Fruit fly (Drosophila melanogaster) whole organism, embryonic: Measurements from ENCODE around the gene Enoph.
A peak's percentile ranks its signal among the peaks of the same experiment; 100 is the strongest.

Experiments used
- Atf-2 ChIP-seq: fragments of 200-800 bp; sonication (Bioruptor generic); optimal IDR thresholded peaks from 2 replicates; lab custom pipeline; 2016; ENCODE audit warnings: missing biosample characterization, missing genetic modification characterization
- Atf6 ChIP-seq: fragments of 200-800 bp; sonication (Bioruptor generic); IDR thresholded peaks from 2 replicates; pipeline ENCODE4 v1.3.6; 2022; ENCODE audit warnings: missing biosample characterization, missing genetic modification characterization
- CG10274 ChIP-seq: fragments of 200-800 bp; sonication (Bioruptor generic); optimal IDR thresholded peaks from 3 replicates; lab custom pipeline; 2017; ENCODE audit warnings: missing biosample characterization, mild to moderate bottlenecking, missing genetic modification characterization
- CG10366 ChIP-seq: fragments of 200-800 bp; sonication (Bioruptor generic); IDR thresholded peaks from 2 replicates; pipeline ENCODE4 v1.3.6; 2022; ENCODE audit warnings: missing biosample characterization, missing genetic modification characterization
- CG10431 ChIP-seq: fragments of 200-800 bp; sonication (Bioruptor generic); optimal IDR thresholded peaks from 3 replicates; lab custom pipeline; 2018; ENCODE audit warnings: missing biosample characterization, mild to moderate bottlenecking, missing genetic modification characterization
- CG10462 ChIP-seq: fragments of 200-800 bp; sonication (Bioruptor generic); optimal IDR thresholded peaks from 2 replicates; lab custom pipeline; 2016; ENCODE audit warnings: missing biosample characterization, missing genetic modification characterization
- CG10654 ChIP-seq: fragments of 200-800 bp; sonication (Bioruptor generic); optimal IDR thresholded peaks from 2 replicates; lab custom pipeline; 2016; ENCODE audit warnings: missing biosample characterization, missing genetic modification characterization
- CG11398 ChIP-seq: fragments of 200-800 bp; sonication (Bioruptor generic); optimal IDR thresholded peaks from 2 replicates; lab custom pipeline; 2016; ENCODE audit warnings: missing biosample characterization, missing genetic modification characterization
- CG12219 ChIP-seq: fragments of 200-800 bp; sonication (Bioruptor generic); optimal IDR thresholded peaks from 3 replicates; lab custom pipeline; 2018; ENCODE audit warnings: missing biosample characterization, mild to moderate bottlenecking, missing genetic modification characterization
- CG14860 ChIP-seq: fragments of 200-800 bp; sonication (Bioruptor generic); IDR thresholded peaks from 3 replicates; pipeline ENCODE4 v1.3.6; 2022; ENCODE audit warnings: missing biosample characterization, missing genetic modification characterization; ENCODE audit not compliant: partially characterized antibody
- CG15479 ChIP-seq: fragments of 200-800 bp; sonication (Bioruptor generic); optimal IDR thresholded peaks from 3 replicates; lab custom pipeline; 2019; ENCODE audit warnings: missing biosample characterization, mild to moderate bottlenecking, missing genetic modification characterization, moderate library complexity
- CG1603 ChIP-seq: fragments of 200-800 bp; sonication (Bioruptor generic); optimal IDR thresholded peaks from 2 replicates; lab custom pipeline; 2019; ENCODE audit warnings: missing biosample characterization, mild to moderate bottlenecking, missing genetic modification characterization, moderate library complexity
- CG18262 ChIP-seq: fragments of 200-800 bp; optimal IDR thresholded peaks from 3 replicates; lab custom pipeline; 2019; ENCODE audit warnings: missing biosample characterization, mild to moderate bottlenecking, missing genetic modification characterization, moderate library complexity
- CG30431 ChIP-seq: fragments of 200-800 bp; sonication (Bioruptor generic); optimal IDR thresholded peaks from 2 replicates; lab custom pipeline; 2017; ENCODE audit warnings: missing biosample characterization, missing genetic modification characterization
- CG6272 ChIP-seq: fragments of 200-800 bp; sonication (Bioruptor generic); IDR thresholded peaks from 2 replicates; pipeline ENCODE4 v1.3.6; 2022; ENCODE audit warnings: missing biosample characterization, missing genetic modification characterization
- CG6791 ChIP-seq: fragments of 200-800 bp; sonication (Bioruptor generic); IDR thresholded peaks from 3 replicates; pipeline ENCODE4 v1.3.6; 2022; ENCODE audit warnings: missing biosample characterization, missing genetic modification characterization; ENCODE audit not compliant: partially characterized antibody
- CHES-1-like ChIP-seq: fragments of 200-800 bp; sonication (Bioruptor generic); optimal IDR thresholded peaks from 2 replicates; lab custom pipeline; 2016; ENCODE audit warnings: missing biosample characterization, missing genetic modification characterization
- CTCF ChIP-seq: fragments of 200-800 bp; sonication (Bioruptor generic); optimal IDR thresholded peaks from 2 replicates; lab custom pipeline; 2017; ENCODE audit warnings: missing biosample characterization, mild to moderate bottlenecking, missing genetic modification characterization, moderate library complexity
- CkIIα-i1 ChIP-seq: fragments of 200-800 bp; sonication (Bioruptor generic); IDR thresholded peaks from 2 replicates; pipeline ENCODE4 v1.3.6; 2022; ENCODE audit warnings: missing biosample characterization, missing genetic modification characterization
- D ChIP-seq, 2 experiments: fragments of 200-800 bp in 1 of 2; fragments of >200 bp in 1 of 2; sonication (Bioruptor generic) in 1 of 2; optimal IDR thresholded peaks; 2 replicates in 1 of 2; 3 replicates in 1 of 2; lab custom pipeline; 2017; ENCODE audit warnings: mild to moderate bottlenecking in 1 of 2, missing biosample characterization in 1 of 2, missing genetic modification characterization in 1 of 2, missing genetic modification reagents in 1 of 2
- D19B ChIP-seq: fragments of 200-800 bp; sonication (Bioruptor generic); optimal IDR thresholded peaks from 2 replicates; lab custom pipeline; 2017; ENCODE audit warnings: missing biosample characterization, mild to moderate bottlenecking, missing genetic modification characterization
- Dip3 ChIP-seq: fragments of 200-800 bp; sonication (Bioruptor generic); optimal IDR thresholded peaks from 3 replicates; lab custom pipeline; 2016; ENCODE audit warnings: missing biosample characterization, missing genetic modification characterization
- Doc3 ChIP-seq: fragments of 200-800 bp; sonication (Bioruptor generic); IDR thresholded peaks from 3 replicates; pipeline ENCODE4 v1.3.6; 2022; ENCODE audit warnings: missing biosample characterization, missing genetic modification characterization; ENCODE audit not compliant: partially characterized antibody
- ERR ChIP-seq: fragments of 200-800 bp; sonication (Bioruptor generic); optimal IDR thresholded peaks from 2 replicates; lab custom pipeline; 2016; ENCODE audit warnings: missing biosample characterization, missing genetic modification characterization
- Hmx ChIP-seq: fragments of 200-800 bp; sonication (Bioruptor generic); optimal IDR thresholded peaks from 2 replicates; lab custom pipeline; 2016; ENCODE audit warnings: missing biosample characterization, missing genetic modification characterization
- Max ChIP-seq: fragments of 200-800 bp; sonication (Bioruptor generic); optimal IDR thresholded peaks from 2 replicates; lab custom pipeline; 2016; ENCODE audit warnings: missing biosample characterization, mild to moderate bottlenecking, missing genetic modification characterization
- NfI ChIP-seq: fragments of 200-800 bp; sonication (Bioruptor generic); optimal IDR thresholded peaks from 3 replicates; lab custom pipeline; 2018; ENCODE audit warnings: missing biosample characterization, mild to moderate bottlenecking, missing genetic modification characterization, moderate library complexity
- Oli ChIP-seq: fragments of 200-800 bp; sonication (Bioruptor generic); optimal IDR thresholded peaks from 2 replicates; lab custom pipeline; 2018; ENCODE audit warnings: missing biosample characterization, mild to moderate bottlenecking, missing genetic modification characterization, moderate library complexity
- Ptx1 ChIP-seq: fragments of 200-800 bp; sonication (Bioruptor generic); IDR thresholded peaks from 2 replicates; pipeline ENCODE4 v1.3.6; 2022; ENCODE audit warnings: missing biosample characterization, missing genetic modification characterization
- Rfx ChIP-seq: fragments of 200-800 bp; sonication (Bioruptor generic); IDR thresholded peaks from 2 replicates; pipeline ENCODE4 v1.3.6; 2022; ENCODE audit warnings: missing biosample characterization, missing genetic modification characterization
- Scr ChIP-seq: fragments of 200-800 bp; sonication (Bioruptor generic); IDR thresholded peaks from 2 replicates; pipeline ENCODE4 v1.3.6; 2022; ENCODE audit warnings: missing biosample characterization, missing genetic modification characterization; ENCODE audit not compliant: partially characterized antibody
- Side ChIP-seq: fragments of 200-800 bp; sonication (Bioruptor generic); optimal IDR thresholded peaks from 2 replicates; lab custom pipeline; 2016; ENCODE audit warnings: missing biosample characterization, missing genetic modification characterization
- Usf ChIP-seq: fragments of 200-800 bp; sonication (Bioruptor generic); optimal IDR thresholded peaks from 2 replicates; lab custom pipeline; 2017; ENCODE audit warnings: missing genotype, missing biosample characterization, missing genetic modification characterization
- ara ChIP-seq: fragments of 200-800 bp; sonication (Bioruptor generic); IDR thresholded peaks from 2 replicates; pipeline ENCODE4 v1.3.6; 2022; ENCODE audit warnings: missing biosample characterization, missing genetic modification characterization
- gcm ChIP-seq: fragments of 200-800 bp; sonication (Bioruptor generic); optimal IDR thresholded peaks from 2 replicates; lab custom pipeline; 2019; ENCODE audit warnings: missing biosample characterization, mild to moderate bottlenecking, missing genetic modification characterization, moderate library complexity
- grau ChIP-seq: fragments of 200-800 bp; optimal IDR thresholded peaks from 3 replicates; lab custom pipeline; 2019; ENCODE audit warnings: missing biosample characterization, mild to moderate bottlenecking, missing genetic modification characterization, moderate library complexity
- her ChIP-seq: fragments of 200-800 bp; sonication (Bioruptor generic); optimal IDR thresholded peaks from 2 replicates; lab custom pipeline; 2016; ENCODE audit warnings: missing biosample characterization, missing genetic modification characterization
- klu ChIP-seq: fragments of 200-800 bp; sonication (Bioruptor generic); IDR thresholded peaks from 2 replicates; pipeline ENCODE4 v1.3.6; 2022; ENCODE audit warnings: missing biosample characterization, missing genetic modification characterization
- nom ChIP-seq: fragments of 200-800 bp; sonication (Bioruptor generic); optimal IDR thresholded peaks from 2 replicates; lab custom pipeline; 2017; ENCODE audit warnings: missing biosample characterization, missing genetic modification characterization, mild to moderate bottlenecking, moderate library complexity, missing genetic modification reagents
- onecut ChIP-seq: fragments of 200-800 bp; sonication (Bioruptor generic); IDR thresholded peaks from 2 replicates; pipeline ENCODE4 v1.3.6; 2022; ENCODE audit warnings: missing biosample characterization, missing genetic modification characterization
- schlank ChIP-seq: fragments of 200-800 bp; sonication (Bioruptor generic); optimal IDR thresholded peaks from 2 replicates; lab custom pipeline; 2018; ENCODE audit warnings: missing biosample characterization, mild to moderate bottlenecking, missing genetic modification characterization
- sim ChIP-seq: fragments of 200-800 bp; sonication (Bioruptor generic); IDR thresholded peaks from 2 replicates; pipeline ENCODE4 v1.3.6; 2022; ENCODE audit warnings: missing biosample characterization, missing genetic modification characterization
- sisA ChIP-seq: fragments of 200-800 bp; sonication (Bioruptor generic); IDR thresholded peaks from 2 replicates; pipeline ENCODE4 v1.3.6; 2022; ENCODE audit warnings: missing biosample characterization, missing genetic modification characterization
- sr ChIP-seq: fragments of 200-800 bp; sonication (Bioruptor generic); IDR thresholded peaks from 3 replicates; pipeline ENCODE4 v1.3.6; 2022; ENCODE audit warnings: missing biosample characterization, missing genetic modification characterization
- stc ChIP-seq: fragments of 200-800 bp; sonication (Bioruptor generic); IDR thresholded peaks from 2 replicates; pipeline ENCODE4 v1.3.6; 2022; ENCODE audit warnings: missing biosample characterization, missing genetic modification characterization
- stwl ChIP-seq: fragments of 200-800 bp; sonication (Bioruptor generic); optimal IDR thresholded peaks from 3 replicates; lab custom pipeline; 2018; ENCODE audit warnings: missing biosample characterization, mild to moderate bottlenecking, missing genetic modification characterization, moderate library complexity
- tup ChIP-seq: fragments of 200-800 bp; sonication (Bioruptor generic); optimal IDR thresholded peaks from 2 replicates; lab custom pipeline; 2016; ENCODE audit warnings: missing biosample characterization, mild to moderate bottlenecking, missing genetic modification characterization, moderate library complexity
- vvl ChIP-seq: fragments of 200-800 bp; sonication (Bioruptor generic); IDR thresholded peaks from 2 replicates; pipeline ENCODE4 v1.3.6; 2022; ENCODE audit warnings: missing biosample characterization, missing genetic modification characterization
- yki ChIP-seq: fragments of >200 bp; optimal IDR thresholded peaks from 3 replicates; lab custom pipeline; 2018
- zen ChIP-seq: fragments of 200-800 bp; sonication (Bioruptor generic); optimal IDR thresholded peaks from 3 replicates; lab custom pipeline; 2018; ENCODE audit warnings: missing biosample characterization, mild to moderate bottlenecking, missing genetic modification characterization, moderate library complexity

Gene Enoph

DNA sequence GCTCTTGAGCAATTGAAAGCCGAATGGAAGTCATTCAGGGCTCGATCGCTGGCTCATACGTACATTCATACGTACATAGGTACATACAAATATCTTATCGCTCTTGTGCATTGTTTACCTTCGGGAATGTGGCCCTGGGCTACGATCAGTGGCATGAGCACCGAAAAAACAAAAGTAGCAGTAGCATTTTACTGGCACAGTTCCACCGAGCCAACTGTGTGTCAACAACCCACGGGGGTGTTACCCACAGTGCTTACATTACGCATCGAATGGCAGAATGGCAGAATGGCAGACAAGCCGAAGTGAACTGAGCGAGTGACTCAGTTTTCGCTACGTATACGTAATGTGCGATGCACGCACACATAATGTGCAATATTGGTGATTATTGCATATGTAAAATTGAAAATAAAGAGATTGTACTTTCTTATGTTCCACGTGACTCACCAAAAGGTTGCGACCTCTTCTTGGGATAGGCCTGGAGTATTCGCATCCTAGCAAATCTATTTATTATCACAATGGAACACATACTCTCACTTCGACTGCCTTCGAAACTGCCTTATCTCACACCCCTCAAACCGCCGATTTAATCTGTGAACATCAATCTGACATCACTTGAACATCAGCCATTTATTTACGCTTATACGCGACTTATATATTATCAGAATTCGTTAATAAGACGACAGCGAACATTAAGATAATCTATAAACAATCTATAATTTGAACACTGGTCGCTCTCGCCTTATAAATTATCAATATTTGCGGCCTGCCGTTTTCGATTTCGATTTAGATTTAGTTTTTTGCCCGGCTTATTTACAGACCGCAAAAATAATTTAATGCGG is 46.7 kb upstream of the Enoph start (continued):
- TF ChIP-seq CG15479 (peak; percentile 60), Atf6 (GFP tag; lab: Robert Waterston, UW) (0 out of 2 replicates have a peak, but pooled peaks have one; percentile 39), CG18262 (tag; lab: Kevin White, UChicago) (no peak), Doc3 (GFP tag; lab: Robert Waterston, UW) (no peak), Dip3 (GFP tag; lab: Kevin White, UChicago) (no peak), grau (tag; lab: Kevin White, UChicago) (no peak), stwl (tag; lab: Kevin White, UChicago) (no peak), CTCF (no peak), Usf (GFP tag; lab: Kevin White, UChicago) (no peak), Oli (no peak), CG10431 (GFP tag; lab: Kevin White, UChicago) (no peak), D19B (GFP tag; lab: Kevin White, UChicago) (no peak), nom (GFP tag; lab: Kevin White, UChicago) (no peak), ERR (GFP tag; lab: Kevin White, UChicago) (no peak), Atf-2 (no peak), zen (tag; lab: Kevin White, UChicago) (no peak), Hmx (GFP tag; lab: Kevin White, UChicago) (no peak), CG10274 (GFP tag; lab: Kevin White, UChicago) (no peak), her (GFP tag; lab: Kevin White, UChicago) (no peak), sisA (GFP tag; lab: Robert Waterston, UW) (no peak), gcm (no peak), CG10366 (GFP tag; lab: Robert Waterston, UW) (no peak), stc (GFP tag; lab: Robert Waterston, UW) (peak; percentile 35; the same call in 1 of the 2 replicates), ara (GFP tag; lab: Robert Waterston, UW) (0 out of 2 replicates have a peak, but pooled peaks have one; percentile 25), klu (GFP tag; lab: Robert Waterston, UW) (no peak), D (optimal IDR thresholded peaks at IDR 0.05; lab: Kevin White, UChicago) (no peak), D (GFP tag; optimal IDR thresholded peaks at IDR 0.05; lab: Kevin White, UChicago) (no peak), sr (no peak), CG10654 (GFP tag; lab: Kevin White, UChicago) (no peak), Ptx1 (no peak), vvl (GFP tag; lab: Robert Waterston, UW) (no peak; the same call in 1 of the 2 replicates), CHES-1-like (no peak), CG10462 (GFP tag; lab: Kevin White, UChicago) (no peak), onecut (GFP tag; lab: Robert Waterston, UW) (peak; percentile 26; the same call in 1 of the 2 replicates), yki (lab: Kevin White, UChicago) (no peak), CG12219 (peak; percentile 22), CG30431 (GFP tag; lab: Kevin White, UChicago) (no peak), CkIIα-i1 (GFP tag; lab: Robert Waterston, UW) (no peak), Side (no peak), NfI (no peak), CG6791 (GFP tag; lab: Robert Waterston, UW) (no peak), CG14860 (GFP tag; lab: Robert Waterston, UW) (no peak), Rfx (GFP tag; lab: Robert Waterston, UW) (no peak), tup (no peak), Scr (no peak), schlank (no peak), CG1603 (tag; lab: Kevin White, UChicago) (no peak), CG11398 (GFP tag; lab: Kevin White, UChicago) (no peak), sim (no peak), Max (GFP tag; lab: Kevin White, UChicago) (no peak), CG6272 (no peak)
